Worm (Caenorhabditis elegans) whole organism, L4 larva: Measurements from ENCODE around the gene Y105C5A.15.
A peak's percentile ranks its signal among the peaks of the same experiment; 100 is the strongest.
"Not testable (repeated sequence)": the region's sequence is repeated elsewhere in the genome, so short reads cannot be mapped to it uniquely, and the experiment has no call there.

ENCODE experiments used
- F10B5.3 ChIP-seq: sonication (generic microtip); optimal IDR thresholded peaks from 2 replicates; lab custom pipeline; 2016; ENCODE audit warnings: mild to moderate bottlenecking, missing genetic modification characterization, missing compliant biosample characterization
- F37D6.2 ChIP-seq: sonication (generic microtip); optimal IDR thresholded peaks from 2 replicates; lab custom pipeline; 2016; ENCODE audit warnings: mild to moderate bottlenecking, missing genetic modification characterization, missing compliant biosample characterization
- F44E2.7 ChIP-seq: fragments of 200-800 bp; sonication (Bioruptor generic); IDR thresholded peaks from 2 replicates; pipeline ENCODE4 v2.1.2; 2022; ENCODE audit warnings: missing genetic modification characterization, missing compliant biosample characterization
- Y105C5A.15 ChIP-seq: fragments of 200-800 bp; sonication (Bioruptor generic); IDR thresholded peaks from 2 replicates; pipeline ENCODE4 v1.3.6; 2022; ENCODE audit warnings: missing genetic modification characterization, missing compliant biosample characterization
- ZK337.2 ChIP-seq: fragments of 200-800 bp; sonication (Bioruptor generic); IDR thresholded peaks from 2 replicates; pipeline ENCODE4 v1.3.6; 2022; ENCODE audit warnings: missing genetic modification reagents, missing genetic modification characterization, missing compliant biosample characterization
- aha-1 ChIP-seq: fragments of 150-350 bp; peaks from one replicate; lab custom pipeline; 2014; ENCODE audit warnings: missing biosample characterization, missing genetic modification characterization
- ceh-20 ChIP-seq: fragments of 200-800 bp; sonication (Bioruptor generic); IDR thresholded peaks from 2 replicates; pipeline ENCODE4 v1.3.6; 2022; ENCODE audit warnings: missing genetic modification reagents, missing genetic modification characterization, missing compliant biosample characterization
- ces-1 ChIP-seq: fragments of 150-350 bp; sonication (generic microtip); optimal IDR thresholded peaks from 4 replicates; lab custom pipeline; 2014; ENCODE audit warnings: missing biosample characterization, missing genetic modification reagents, missing genetic modification characterization
- daf-16 ChIP-seq, 3 experiments: sonication (generic microtip); optimal IDR thresholded peaks; 2 replicates each; lab custom pipeline; 2016 to 2017; ENCODE audit warnings: missing genetic modification characterization in 3 of 3, missing genetic modification reagents in 3 of 3, mild to moderate bottlenecking in 2 of 3, missing compliant biosample characterization in 2 of 3, missing biosample characterization in 1 of 3, moderate library complexity in 1 of 3
- daf-19 ChIP-seq: fragments of 200-800 bp; sonication (Bioruptor generic); conservative IDR thresholded peaks from 2 replicates; pipeline ENCODE4 v1.3.6; 2022; ENCODE audit warnings: missing genetic modification characterization, missing compliant biosample characterization
- dmd-6 ChIP-seq: fragments of 200-800 bp; sonication (Bioruptor generic); IDR thresholded peaks from 2 replicates; pipeline ENCODE4 v1.3.6; 2022; ENCODE audit warnings: missing genetic modification reagents, missing genetic modification characterization, missing compliant biosample characterization
- dpl-1 ChIP-seq: fragments of 150-350 bp; optimal IDR thresholded peaks from 2 replicates; lab custom pipeline; 2014; ENCODE audit warnings: missing biosample characterization, missing genetic modification reagents, missing genetic modification characterization
- duxl-1 ChIP-seq: sonication (generic microtip); optimal IDR thresholded peaks from 2 replicates; lab custom pipeline; 2016; ENCODE audit warnings: mild to moderate bottlenecking, missing genetic modification characterization, moderate library complexity, missing compliant biosample characterization; ENCODE audit not compliant: poor library complexity
- dve-1 ChIP-seq: sonication (generic microtip); optimal IDR thresholded peaks from 2 replicates; lab custom pipeline; 2017; ENCODE audit warnings: antibody characterized with exemption, mild to moderate bottlenecking, missing genetic modification characterization, missing compliant biosample characterization; ENCODE audit not compliant: insufficient read depth
- hlh-11 ChIP-seq: fragments of 200-800 bp; sonication (Bioruptor generic); optimal IDR thresholded peaks from 2 replicates; lab custom pipeline; 2018; ENCODE audit warnings: mild to moderate bottlenecking, missing genetic modification characterization, missing compliant biosample characterization
- jun-1 ChIP-seq: fragments of 150-350 bp; optimal IDR thresholded peaks from 2 replicates; lab custom pipeline; 2014; ENCODE audit warnings: missing biosample characterization, missing genetic modification reagents, missing genetic modification characterization
- lin-1 ChIP-seq: fragments of 200-800 bp; sonication (Bioruptor generic); IDR thresholded peaks from 2 replicates; pipeline ENCODE4 v1.3.6; 2022; ENCODE audit warnings: missing genetic modification reagents, missing genetic modification characterization, missing compliant biosample characterization
- mep-1 ChIP-seq: fragments of 150-350 bp; sonication (generic microtip); optimal IDR thresholded peaks from 3 replicates; lab custom pipeline; 2014; ENCODE audit warnings: missing biosample characterization, missing genetic modification characterization
- mes-2 ChIP-seq: sonication (generic microtip); optimal IDR thresholded peaks from 2 replicates; lab custom pipeline; 2016; ENCODE audit warnings: missing genotype, mild to moderate bottlenecking, missing genetic modification characterization, missing compliant biosample characterization; ENCODE audit not compliant: poor library complexity, severe bottlenecking
- mxl-3 ChIP-seq: fragments of 200-800 bp; sonication (Bioruptor generic); optimal IDR thresholded peaks from 2 replicates; lab custom pipeline; 2018; ENCODE audit warnings: mild to moderate bottlenecking, missing genetic modification characterization, missing compliant biosample characterization
- nhr-10 ChIP-seq: fragments of 150-350 bp; optimal IDR thresholded peaks from 2 replicates; lab custom pipeline; 2014; ENCODE audit warnings: missing biosample characterization, missing genetic modification characterization
- nhr-25 ChIP-seq: sonication (generic microtip); optimal IDR thresholded peaks from 2 replicates; lab custom pipeline; 2017; ENCODE audit warnings: missing genetic modification characterization, mild to moderate bottlenecking, missing compliant biosample characterization, antibody characterized with exemption, moderate library complexity, borderline replicate concordance; ENCODE audit not compliant: insufficient read depth
- nhr-28 ChIP-seq: fragments of 150-350 bp; optimal IDR thresholded peaks from 2 replicates; lab custom pipeline; 2014; ENCODE audit warnings: missing biosample characterization, missing genetic modification characterization
- nhr-48 ChIP-seq: sonication (generic microtip); optimal IDR thresholded peaks from 2 replicates; lab custom pipeline; 2016; ENCODE audit warnings: mild to moderate bottlenecking, missing genetic modification characterization, missing compliant biosample characterization
- nhr-6 ChIP-seq: fragments of 150-350 bp; optimal IDR thresholded peaks from 2 replicates; lab custom pipeline; 2014; ENCODE audit warnings: missing biosample characterization, missing genetic modification characterization
- pqm-1 ChIP-seq: sonication (generic microtip); optimal IDR thresholded peaks from 2 replicates; lab custom pipeline; 2017; ENCODE audit warnings: missing biosample characterization, missing genetic modification characterization
- saeg-2 ChIP-seq: fragments of 200-800 bp; sonication (Bioruptor generic); IDR thresholded peaks from 2 replicates; pipeline ENCODE4 v1.3.6; 2022; ENCODE audit warnings: missing genetic modification reagents, missing genetic modification characterization, missing compliant biosample characterization
- sdz-12 ChIP-seq: fragments of 200-800 bp; sonication (Bioruptor generic); optimal IDR thresholded peaks from 2 replicates; lab custom pipeline; 2018; ENCODE audit warnings: mild to moderate bottlenecking, missing genetic modification characterization, missing compliant biosample characterization
- snpc-1.2 ChIP-seq: fragments of 200-800 bp; sonication (Bioruptor generic); IDR thresholded peaks from 2 replicates; pipeline ENCODE4 v1.3.6; 2022; ENCODE audit warnings: missing genetic modification reagents, missing genetic modification characterization, missing compliant biosample characterization
- spr-1 ChIP-seq: sonication (generic microtip); optimal IDR thresholded peaks from 2 replicates; lab custom pipeline; 2016; ENCODE audit warnings: mild to moderate bottlenecking, missing genetic modification characterization, missing compliant biosample characterization
- spr-3 ChIP-seq: fragments of 200-800 bp; sonication (Bioruptor generic); optimal IDR thresholded peaks from 2 replicates; lab custom pipeline; 2018; ENCODE audit warnings: mild to moderate bottlenecking, missing genetic modification characterization, missing compliant biosample characterization
- tag-97 ChIP-seq: fragments of 200-800 bp; sonication (Bioruptor generic); IDR thresholded peaks from 2 replicates; pipeline ENCODE4 v1.3.6; 2022; ENCODE audit warnings: missing genetic modification characterization, missing compliant biosample characterization
- tra-1 ChIP-seq: fragments of 200-800 bp; sonication (Bioruptor generic); IDR thresholded peaks from 2 replicates; pipeline ENCODE4 v1.3.6; 2022; ENCODE audit warnings: missing genetic modification reagents, missing genetic modification characterization, missing compliant biosample characterization
- unc-39 ChIP-seq: sonication (generic microtip); optimal IDR thresholded peaks from 2 replicates; lab custom pipeline; 2017; ENCODE audit warnings: missing biosample characterization, missing genetic modification characterization
- unc-62 ChIP-seq, 3 experiments: fragments of 150-350 bp in 1 of 3; sonication (generic microtip); optimal IDR thresholded peaks in 2 of 3; peaks in 1 of 3; 1 replicate in 1 of 3; 2 replicates in 2 of 3; lab custom pipeline; 2014 to 2017; ENCODE audit warnings: missing biosample characterization in 3 of 3, missing genetic modification characterization in 3 of 3, missing genetic modification reagents in 3 of 3, missing genotype in 1 of 3
- zip-2 ChIP-seq: fragments of 150-350 bp; optimal IDR thresholded peaks from 2 replicates; lab custom pipeline; 2014; ENCODE audit warnings: missing biosample characterization, missing genetic modification characterization

The Y105C5A.15 gene

ce11 chrIV:15688524-15689479, at the start of gene Y105C5A.15:
Y105C5A.15 (plus strand) TSS chrIV:15689201.
- TF ChIP-seq daf-16 (GFP tag; optimal IDR thresholded peaks at IDR 0.05; lab: Kevin White, UChicago) (no peak), daf-16 (tag; optimal IDR thresholded peaks at IDR 0.05; lab: Kevin White, UChicago) (peak; percentile 2), aha-1 (peak; percentile 73), snpc-1.2 (peak; percentile 91), pqm-1 (tag; lab: Kevin White, UChicago) (peak; percentile 33), jun-1 (tag; lab: Kevin White, UChicago) (no peak), sdz-12 (GFP tag; lab: Kevin White, UChicago) (no peak), mxl-3 (GFP tag; lab: Kevin White, UChicago) (peak; percentile 3), ZK337.2 (GFP tag; lab: Robert Waterston, UW) (0 out of 2 replicates have a peak, but pooled peaks have one; percentile 11)

- no peak for TF ChIP-seq Y105C5A.15 (GFP tag; lab: Robert Waterston, UW)
- no peak for TF ChIP-seq tra-1
- TF ChIP-seq aha-1 = peak; percentile 91
- no peak for TF ChIP-seq zip-2 (tag; lab: Kevin White, UChicago)
Measured at ce11 chrIV:15639223-15639622, 49.8 kb upstream of the Y105C5A.15 start.

ce11 chrIV:15640852-15641251, 48.1 kb upstream of the Y105C5A.15 start, which contains the start of gene Y105C5A.13:
Y105C5A.13 (plus strand) TSS chrIV:15641231.
- no peak for TF ChIP-seq dve-1 (tag; lab: Kevin White, UChicago)
- peak; percentile 89 for TF ChIP-seq lin-1 (GFP tag; lab: Robert Waterston, UW)
- TF ChIP-seq zip-2 (tag; lab: Kevin White, UChicago) = no peak
- no peak for TF ChIP-seq daf-16 (GFP tag; optimal IDR thresholded peaks at IDR 0.05; lab: Kevin White, UChicago)
- peak; percentile 58 for TF ChIP-seq daf-16 (tag; optimal IDR thresholded peaks at IDR 0.05; lab: Kevin White, UChicago)
- peak; percentile 79 for TF ChIP-seq dmd-6 (GFP tag; lab: Robert Waterston, UW)
- no peak for TF ChIP-seq tag-97 (GFP tag; lab: Robert Waterston, UW)
- no peak for TF ChIP-seq ces-1 (GFP tag; lab: Kevin White, UChicago)
- TF ChIP-seq Y105C5A.15 (GFP tag; lab: Robert Waterston, UW) = no peak
- no peak for TF ChIP-seq jun-1 (tag; lab: Kevin White, UChicago)
- TF ChIP-seq pqm-1 (tag; lab: Kevin White, UChicago) = peak; percentile 88
- TF ChIP-seq F44E2.7 = no peak
- no peak for TF ChIP-seq ZK337.2 (GFP tag; lab: Robert Waterston, UW)
- TF ChIP-seq hlh-11 (tag; lab: Kevin White, UChicago) = peak; percentile 39
- peak; percentile 72 for TF ChIP-seq nhr-28 (tag; lab: Kevin White, UChicago)

ce11 chrIV:15641699-15642098, 47.3 kb upstream of the Y105C5A.15 start, which contains the start of gene Y105C5A.12:
Y105C5A.12 (minus strand) TSS chrIV:15641799.
- TF ChIP-seq daf-19; dpl-1 (GFP tag; lab: Kevin White, UChicago); unc-39 (tag; lab: Kevin White, UChicago): not testable (repeated sequence)

- TF ChIP-seq spr-1 (tag; lab: Kevin White, UChicago) (peak; percentile 72), snpc-1.2 (0 out of 2 replicates have a peak, but pooled peaks have one; percentile 44), nhr-10 (tag; lab: Kevin White, UChicago) (peak; percentile 9), spr-3 (GFP tag; lab: Kevin White, UChicago) (peak; percentile 22), nhr-25 (tag; lab: Kevin White, UChicago) (peak; percentile 47), mes-2 (tag; lab: Kevin White, UChicago) (peak; percentile 75), ceh-20 (GFP tag; lab: Robert Waterston, UW) (peak; percentile 77), F37D6.2 (tag; lab: Kevin White, UChicago) (peak; percentile 86), nhr-48 (tag; lab: Kevin White, UChicago) (peak; percentile 52), duxl-1 (tag; lab: Kevin White, UChicago) (peak; percentile 94), nhr-6 (peak; percentile 82), F10B5.3 (peak; percentile 53), saeg-2 (peak; percentile 59; the same call in 1 of the 2 replicates), dmd-6 (GFP tag; lab: Robert Waterston, UW) (peak; percentile 81), mep-1 (tag; lab: Kevin White, UChicago) (peak; percentile 86), unc-62 (GFP tag; optimal IDR thresholded peaks at IDR 0.05 in 1 of 2; lab: Kevin White, UChicago) (peak in 1 of 2 experiments; percentile 99)
- not testable (repeated sequence) for TF ChIP-seq unc-62 (tag; optimal IDR thresholded peaks at IDR 0.05; lab: Kevin White, UChicago)
Measured at ce11 chrIV:15646418-15647220, 42.4 kb upstream of the Y105C5A.15 start, which contains the start of the genes Y105C5A.1268 and Y105C5A.1272. Y105C5A.1268 (minus strand) TSS chrIV:15646468. Y105C5A.1272 (plus strand) TSS chrIV:15646992.
